Worm (Caenorhabditis elegans) whole organism, young adult: Measurements from ENCODE around the gene srg-13.

Source experiments
- F23B12.7 ChIP-seq: sonication (generic microtip); optimal IDR thresholded peaks from 2 replicates; lab custom pipeline; 2017; ENCODE audit warnings: missing genetic modification characterization, mild to moderate bottlenecking, missing compliant biosample characterization, antibody characterized with exemption, moderate library complexity; ENCODE audit not compliant: insufficient read depth
- F52B5.7 ChIP-seq: sonication (generic microtip); optimal IDR thresholded peaks from 2 replicates; lab custom pipeline; 2016; ENCODE audit warnings: mild to moderate bottlenecking, missing genetic modification characterization, missing compliant biosample characterization
- Y56A3A.18 ChIP-seq: fragments of 200-800 bp; sonication (Bioruptor generic); IDR thresholded peaks from 2 replicates; pipeline ENCODE4 v1.3.6; 2022; ENCODE audit warnings: missing genetic modification reagents, missing genetic modification characterization, missing compliant biosample characterization
- ama-1 ChIP-seq, 3 experiments: fragments of 150-350 bp in 1 of 3; sonication (generic microtip) in 2 of 3; optimal IDR thresholded peaks; 2 replicates each; lab custom pipeline; 2014 to 2018; ENCODE audit warnings: missing biosample characterization in 2 of 3, missing genetic modification characterization in 2 of 3, missing genetic modification reagents in 2 of 3
- attf-3 ChIP-seq: fragments of 200-800 bp; sonication (Bioruptor generic); conservative IDR thresholded peaks from 2 replicates; pipeline ENCODE4 v1.3.6; 2022; ENCODE audit warnings: missing genetic modification reagents, missing genetic modification characterization, missing compliant biosample characterization
- efl-1 ChIP-seq: fragments of 150-350 bp; optimal IDR thresholded peaks from 2 replicates; lab custom pipeline; 2014; ENCODE audit warnings: missing biosample characterization, missing genetic modification reagents, missing genetic modification characterization
- egrh-3 ChIP-seq: fragments of 200-800 bp; sonication (Bioruptor generic); IDR thresholded peaks from 2 replicates; pipeline ENCODE4 v1.3.6; 2022; ENCODE audit warnings: missing genetic modification reagents, missing genetic modification characterization, missing compliant biosample characterization
- ekl-4 ChIP-seq: fragments of 200-800 bp; sonication (Bioruptor generic); IDR thresholded peaks from 2 replicates; pipeline ENCODE4 v1.3.6; 2022; ENCODE audit warnings: missing genetic modification reagents, missing genetic modification characterization, missing compliant biosample characterization
- let-526 ChIP-seq: fragments of 200-800 bp; sonication (Bioruptor generic); IDR thresholded peaks from 2 replicates; pipeline ENCODE4 v1.3.6; 2022; ENCODE audit warnings: missing genetic modification reagents, missing genetic modification characterization, missing compliant biosample characterization
- mes-4 ChIP-seq: sonication (generic microtip); optimal IDR thresholded peaks from 2 replicates; lab custom pipeline; 2016; ENCODE audit warnings: missing genotype, missing genetic modification characterization, missing compliant biosample characterization
- pha-4 ChIP-seq: fragments of 150-350 bp; sonication (generic microtip); optimal IDR thresholded peaks from 2 replicates; lab custom pipeline; 2014; ENCODE audit warnings: missing biosample characterization, missing genetic modification reagents, missing genetic modification characterization
- rpc-1 ChIP-seq, 2 experiments: fragments of 150-350 bp in 1 of 2; sonication (generic microtip) in 1 of 2; optimal IDR thresholded peaks; 2 replicates each; lab custom pipeline; 2014 to 2018; ENCODE audit warnings: missing biosample characterization in 1 of 2, missing genetic modification characterization in 1 of 2, missing genetic modification reagents in 1 of 2, missing genotype in 1 of 2
- sdz-38 ChIP-seq: sonication (generic microtip); optimal IDR thresholded peaks from 2 replicates; lab custom pipeline; 2016; ENCODE audit warnings: missing genotype, missing genetic modification characterization, missing compliant biosample characterization
- snpc-4 ChIP-seq, 5 experiments: fragments of 150-350 bp in 1 of 5; sonication (generic microtip) in 4 of 5; optimal IDR thresholded peaks; 2 replicates each; lab custom pipeline; 2014 to 2018; ENCODE audit warnings: missing genetic modification characterization in 5 of 5, missing biosample characterization in 3 of 5, antibody characterized with exemption in 2 of 5, mild to moderate bottlenecking in 2 of 5, missing compliant biosample characterization in 2 of 5, missing genotype in 2 of 5, moderate library complexity in 2 of 5, missing genetic modification reagents in 1 of 5

- TF ChIP-seq snpc-4 (GFP tag; optimal IDR thresholded peaks at IDR 0.05; lab: Kevin White, UChicago) = no peak
- no peak for TF ChIP-seq snpc-4 (tag; optimal IDR thresholded peaks at IDR 0.05; lab: Kevin White, UChicago)
- no peak for TF ChIP-seq egrh-3 (GFP tag; lab: Robert Waterston, UW)
- no peak for TF ChIP-seq ekl-4 (GFP tag; lab: Robert Waterston, UW)
- TF ChIP-seq ama-1 (optimal IDR thresholded peaks at IDR 0.05; lab: Kevin White, UChicago) = no peak
- TF ChIP-seq ama-1 (GFP tag; optimal IDR thresholded peaks at IDR 0.05; lab: Kevin White, UChicago) = no peak
- no peak for TF ChIP-seq attf-3
- TF ChIP-seq F52B5.7 = no peak
- no peak for TF ChIP-seq rpc-1 (optimal IDR thresholded peaks at IDR 0.05; lab: Kevin White, UChicago)
- TF ChIP-seq rpc-1 (tag; optimal IDR thresholded peaks at IDR 0.05; lab: Kevin White, UChicago) = no peak
- no peak for TF ChIP-seq mes-4 (tag; lab: Kevin White, UChicago)
- TF ChIP-seq pha-4 (tag; lab: Kevin White, UChicago) = no peak
- no peak for TF ChIP-seq efl-1 (GFP tag; lab: Kevin White, UChicago)
- no peak for TF ChIP-seq F23B12.7 (tag; lab: Kevin White, UChicago)
- no peak for TF ChIP-seq sdz-38
- TF ChIP-seq let-526 = no peak
- no peak for TF ChIP-seq Y56A3A.18 (GFP tag; lab: Robert Waterston, UW)
Observed at ce11 chrIII:4696903-4697302, 24.9 kb downstream of the srg-13 start.
